Worm (Caenorhabditis elegans) whole organism, young adult: ENCODE data around the gene F17E9.4.

Experiments used
- hlh-12 ChIP-seq: sonication (generic microtip); optimal IDR thresholded peaks from 2 replicates; lab custom pipeline; 2016; ENCODE audit warnings: missing genetic modification characterization, missing compliant biosample characterization
- let-607 ChIP-seq, 2 experiments: fragments of 200-800 bp in 1 of 2; sonication (Bioruptor generic) in 1 of 2; sonication (generic microtip) in 1 of 2; optimal IDR thresholded peaks; 2 replicates each; lab custom pipeline; 2016 to 2018; ENCODE audit warnings: mild to moderate bottlenecking in 2 of 2, missing compliant biosample characterization in 2 of 2, missing genetic modification characterization in 2 of 2, moderate library complexity in 2 of 2, missing genotype in 1 of 2

ce11 chrIV:8302648-8303161 is 45.5 kb upstream of the F17E9.4 start:
- TF ChIP-seq let-607 (tag; optimal IDR thresholded peaks at IDR 0.05; lab: Kevin White, UChicago): no peak
- TF ChIP-seq hlh-12 (tag; lab: Kevin White, UChicago): no peak
